Fruit fly (Drosophila melanogaster) whole organism, embryonic: ENCODE data around the gene CG12818.
A peak's percentile ranks its signal among the peaks of the same experiment; 100 is the strongest.

Experiments
- Aef1 ChIP-seq: fragments of 200-800 bp; sonication (Bioruptor generic); IDR thresholded peaks from 3 replicates; pipeline ENCODE4 v1.3.6; 2022; ENCODE audit warnings: missing biosample characterization, missing genetic modification characterization
- CG10321 ChIP-seq: fragments of 200-800 bp; sonication (Bioruptor generic); IDR thresholded peaks from 2 replicates; pipeline ENCODE4 v1.3.6; 2022; ENCODE audit warnings: missing biosample characterization, missing genetic modification characterization
- CG10366 ChIP-seq: fragments of 200-800 bp; sonication (Bioruptor generic); IDR thresholded peaks from 2 replicates; pipeline ENCODE4 v1.3.6; 2022; ENCODE audit warnings: missing biosample characterization, missing genetic modification characterization
- CG10565 ChIP-seq: fragments of 200-800 bp; sonication (Bioruptor generic); optimal IDR thresholded peaks from 3 replicates; lab custom pipeline; 2016; ENCODE audit warnings: missing biosample characterization, mild to moderate bottlenecking, missing genetic modification characterization
- CG11456 ChIP-seq: fragments of 200-800 bp; sonication (Bioruptor generic); IDR thresholded peaks from 3 replicates; pipeline ENCODE4 v1.3.6; 2022; ENCODE audit warnings: missing biosample characterization, missing genetic modification characterization
- CG11560 ChIP-seq: fragments of 200-800 bp; sonication (Bioruptor generic); IDR thresholded peaks from 3 replicates; pipeline ENCODE4 v1.3.6; 2022; ENCODE audit warnings: missing biosample characterization, missing genetic modification characterization
- CG13287 ChIP-seq: fragments of 200-800 bp; sonication (Bioruptor generic); IDR thresholded peaks from 2 replicates; pipeline ENCODE4 v1.3.6; 2022; ENCODE audit warnings: missing biosample characterization, missing genetic modification characterization; ENCODE audit not compliant: partially characterized antibody
- CG14860 ChIP-seq: fragments of 200-800 bp; sonication (Bioruptor generic); IDR thresholded peaks from 3 replicates; pipeline ENCODE4 v1.3.6; 2022; ENCODE audit warnings: missing biosample characterization, missing genetic modification characterization; ENCODE audit not compliant: partially characterized antibody
- CG17385 ChIP-seq: fragments of 200-800 bp; sonication (Bioruptor generic); optimal IDR thresholded peaks from 3 replicates; lab custom pipeline; 2018; ENCODE audit warnings: missing biosample characterization, mild to moderate bottlenecking, missing genetic modification characterization
- CG2116 ChIP-seq: fragments of 200-800 bp; sonication (Bioruptor generic); optimal IDR thresholded peaks from 3 replicates; lab custom pipeline; 2018; ENCODE audit warnings: missing biosample characterization, mild to moderate bottlenecking, missing genetic modification characterization
- CG33557 ChIP-seq: fragments of 200-800 bp; sonication (Bioruptor generic); optimal IDR thresholded peaks from 2 replicates; lab custom pipeline; 2019; ENCODE audit warnings: missing biosample characterization, mild to moderate bottlenecking, missing genetic modification characterization, moderate library complexity
- CG3407 ChIP-seq: fragments of 200-800 bp; sonication (Bioruptor generic); optimal IDR thresholded peaks from 2 replicates; lab custom pipeline; 2018; ENCODE audit warnings: missing biosample characterization, mild to moderate bottlenecking, missing genetic modification characterization
- CG34224 ChIP-seq: fragments of 200-800 bp; sonication (Bioruptor generic); IDR thresholded peaks from 3 replicates; pipeline ENCODE4 v1.3.6; 2022; ENCODE audit warnings: missing biosample characterization, missing genetic modification characterization; ENCODE audit not compliant: partially characterized antibody
- CG3847 ChIP-seq: fragments of 200-800 bp; sonication (Bioruptor generic); IDR thresholded peaks from 2 replicates; pipeline ENCODE4 v1.3.6; 2022; ENCODE audit warnings: missing biosample characterization, missing genetic modification characterization
- CG4360 ChIP-seq: fragments of 200-800 bp; sonication (Bioruptor generic); IDR thresholded peaks from 2 replicates; pipeline ENCODE4 v1.3.6; 2022; ENCODE audit warnings: missing biosample characterization, missing genetic modification characterization
- CG5180 ChIP-seq: fragments of 200-800 bp; sonication (Bioruptor generic); optimal IDR thresholded peaks from 3 replicates; lab custom pipeline; 2017; ENCODE audit warnings: missing biosample characterization, missing genetic modification characterization, mild to moderate bottlenecking, moderate library complexity, missing genetic modification reagents
- CG6791 ChIP-seq: fragments of 200-800 bp; sonication (Bioruptor generic); IDR thresholded peaks from 3 replicates; pipeline ENCODE4 v1.3.6; 2022; ENCODE audit warnings: missing biosample characterization, missing genetic modification characterization; ENCODE audit not compliant: partially characterized antibody
- CG7556 ChIP-seq: fragments of 200-800 bp; sonication (Bioruptor generic); optimal IDR thresholded peaks from 2 replicates; lab custom pipeline; 2017; ENCODE audit warnings: missing biosample characterization, mild to moderate bottlenecking, missing genetic modification characterization
- D ChIP-seq, 2 experiments: fragments of 200-800 bp in 1 of 2; fragments of >200 bp in 1 of 2; sonication (Bioruptor generic) in 1 of 2; optimal IDR thresholded peaks; 2 replicates in 1 of 2; 3 replicates in 1 of 2; lab custom pipeline; 2017; ENCODE audit warnings: mild to moderate bottlenecking in 1 of 2, missing biosample characterization in 1 of 2, missing genetic modification characterization in 1 of 2, missing genetic modification reagents in 1 of 2
- HLH3B ChIP-seq: fragments of 200-800 bp; sonication (Bioruptor generic); IDR thresholded peaks from 2 replicates; pipeline ENCODE4 v1.3.6; 2022; ENCODE audit warnings: missing biosample characterization, missing genetic modification characterization
- HmgD ChIP-seq: fragments of 200-800 bp; sonication (Bioruptor generic); optimal IDR thresholded peaks from 3 replicates; lab custom pipeline; 2016; ENCODE audit warnings: missing biosample characterization, missing genetic modification characterization
- MESR4 ChIP-seq: fragments of 200-800 bp; sonication (Bioruptor generic); optimal IDR thresholded peaks from 2 replicates; lab custom pipeline; 2018; ENCODE audit warnings: missing biosample characterization, mild to moderate bottlenecking, missing genetic modification characterization, moderate library complexity
- Max ChIP-seq: fragments of 200-800 bp; sonication (Bioruptor generic); optimal IDR thresholded peaks from 2 replicates; lab custom pipeline; 2016; ENCODE audit warnings: missing biosample characterization, mild to moderate bottlenecking, missing genetic modification characterization
- Myb ChIP-seq: fragments of 200-800 bp; sonication (Bioruptor generic); optimal IDR thresholded peaks from 2 replicates; lab custom pipeline; 2016; ENCODE audit warnings: missing biosample characterization, missing genetic modification characterization
- NFAT ChIP-seq: fragments of 200-800 bp; sonication (Bioruptor generic); IDR thresholded peaks from 2 replicates; pipeline ENCODE4 v1.3.6; 2022; ENCODE audit warnings: missing biosample characterization, missing genetic modification characterization
- Neu2 ChIP-seq: fragments of 200-800 bp; sonication (Bioruptor generic); optimal IDR thresholded peaks from 3 replicates; lab custom pipeline; 2016; ENCODE audit warnings: missing biosample characterization, missing genetic modification characterization, borderline replicate concordance
- Scr ChIP-seq: fragments of 200-800 bp; sonication (Bioruptor generic); IDR thresholded peaks from 2 replicates; pipeline ENCODE4 v1.3.6; 2022; ENCODE audit warnings: missing biosample characterization, missing genetic modification characterization; ENCODE audit not compliant: partially characterized antibody
- Xrp1 ChIP-seq: fragments of 200-800 bp; sonication (Bioruptor generic); IDR thresholded peaks from 2 replicates; pipeline ENCODE4 v1.3.6; 2022; ENCODE audit warnings: missing biosample characterization, missing genetic modification characterization
- az2 ChIP-seq: fragments of 200-800 bp; sonication (Bioruptor generic); optimal IDR thresholded peaks from 3 replicates; lab custom pipeline; 2016; ENCODE audit warnings: missing biosample characterization, missing genetic modification characterization
- bbx ChIP-seq: fragments of 200-800 bp; sonication (Bioruptor generic); IDR thresholded peaks from 2 replicates; pipeline ENCODE4 v1.3.6; 2022; ENCODE audit warnings: missing biosample characterization, missing genetic modification characterization; ENCODE audit not compliant: partially characterized antibody
- cato ChIP-seq: fragments of 200-800 bp; sonication (Bioruptor generic); optimal IDR thresholded peaks from 2 replicates; lab custom pipeline; 2016; ENCODE audit warnings: missing biosample characterization, missing genetic modification characterization, borderline replicate concordance
- chif ChIP-seq, 2 experiments: fragments of 200-800 bp; sonication (Bioruptor generic); optimal IDR thresholded peaks; 3 replicates each; lab custom pipeline; 2016; ENCODE audit warnings: missing biosample characterization in 2 of 2, missing genetic modification characterization in 2 of 2
- chn ChIP-seq: fragments of 200-800 bp; sonication (Bioruptor generic); optimal IDR thresholded peaks from 2 replicates; lab custom pipeline; 2016; ENCODE audit warnings: missing biosample characterization, missing genetic modification characterization
- crp ChIP-seq, 2 experiments: fragments of 200-800 bp; sonication (Bioruptor generic); optimal IDR thresholded peaks; 2 replicates in 1 of 2; 3 replicates in 1 of 2; lab custom pipeline; 2017; ENCODE audit warnings: missing biosample characterization in 2 of 2, missing genetic modification characterization in 2 of 2, mild to moderate bottlenecking in 1 of 2, moderate library complexity in 1 of 2
- fd3F ChIP-seq: fragments of 200-800 bp; sonication (Bioruptor generic); optimal IDR thresholded peaks from 2 replicates; lab custom pipeline; 2018; ENCODE audit warnings: missing biosample characterization, mild to moderate bottlenecking, missing genetic modification characterization, moderate library complexity
- gro ChIP-seq: fragments of 200-800 bp; sonication (Bioruptor generic); optimal IDR thresholded peaks from 2 replicates; lab custom pipeline; 2016; ENCODE audit warnings: missing biosample characterization, missing genetic modification characterization
- jumu ChIP-seq: fragments of 200-800 bp; sonication (Bioruptor generic); optimal IDR thresholded peaks from 3 replicates; lab custom pipeline; 2016; ENCODE audit warnings: missing biosample characterization, missing genetic modification characterization
- kni ChIP-seq: fragments of 200-800 bp; sonication (Bioruptor generic); optimal IDR thresholded peaks from 3 replicates; lab custom pipeline; 2017; ENCODE audit warnings: mild to moderate bottlenecking, missing biosample characterization, missing genetic modification reagents, missing genetic modification characterization
- lmd ChIP-seq: fragments of 200-800 bp; sonication (Bioruptor generic); IDR thresholded peaks from 2 replicates; pipeline ENCODE4 v1.3.6; 2022; ENCODE audit warnings: missing biosample characterization, missing genetic modification characterization
- pan ChIP-seq, 4 experiments: fragments of >200 bp in 3 of 4; fragments of 200-800 bp in 1 of 4; sonication (Bioruptor generic) in 1 of 4; optimal IDR thresholded peaks in 3 of 4; IDR thresholded peaks in 1 of 4; 2 replicates each; pipeline versions ENCODE4 v1.3.6 to Lab custom; 2017 to 2022; ENCODE audit warnings: missing biosample characterization in 2 of 4, missing genetic modification characterization in 2 of 4, mixed read lengths in 1 of 4
- rib ChIP-seq: fragments of 200-800 bp; sonication (Bioruptor generic); IDR thresholded peaks from 2 replicates; pipeline ENCODE4 v1.3.6; 2022; ENCODE audit warnings: missing biosample characterization, missing genetic modification characterization
- run ChIP-seq: fragments of 200-800 bp; sonication (Bioruptor generic); optimal IDR thresholded peaks from 3 replicates; lab custom pipeline; 2018; ENCODE audit warnings: missing biosample characterization, mild to moderate bottlenecking, missing genetic modification characterization
- slbo ChIP-seq: fragments of 200-800 bp; sonication (Bioruptor generic); IDR thresholded peaks from 2 replicates; pipeline ENCODE4 v1.3.6; 2022; ENCODE audit warnings: missing biosample characterization, missing genetic modification characterization
- sug ChIP-seq: fragments of 200-800 bp; optimal IDR thresholded peaks from 2 replicates; lab custom pipeline; 2019; ENCODE audit warnings: missing biosample characterization, mild to moderate bottlenecking, missing genetic modification characterization, moderate library complexity
- trh ChIP-seq: fragments of 200-800 bp; sonication (Bioruptor generic); optimal IDR thresholded peaks from 2 replicates; lab custom pipeline; 2016; ENCODE audit warnings: missing biosample characterization, missing genetic modification characterization
- unc-4 ChIP-seq: fragments of 200-800 bp; sonication (Bioruptor generic); IDR thresholded peaks from 2 replicates; pipeline ENCODE4 v1.3.6; 2022; ENCODE audit warnings: missing biosample characterization, missing genetic modification characterization; ENCODE audit not compliant: partially characterized antibody
- yki ChIP-seq: fragments of >200 bp; optimal IDR thresholded peaks from 3 replicates; lab custom pipeline; 2018

CG12818 gene

DNA sequence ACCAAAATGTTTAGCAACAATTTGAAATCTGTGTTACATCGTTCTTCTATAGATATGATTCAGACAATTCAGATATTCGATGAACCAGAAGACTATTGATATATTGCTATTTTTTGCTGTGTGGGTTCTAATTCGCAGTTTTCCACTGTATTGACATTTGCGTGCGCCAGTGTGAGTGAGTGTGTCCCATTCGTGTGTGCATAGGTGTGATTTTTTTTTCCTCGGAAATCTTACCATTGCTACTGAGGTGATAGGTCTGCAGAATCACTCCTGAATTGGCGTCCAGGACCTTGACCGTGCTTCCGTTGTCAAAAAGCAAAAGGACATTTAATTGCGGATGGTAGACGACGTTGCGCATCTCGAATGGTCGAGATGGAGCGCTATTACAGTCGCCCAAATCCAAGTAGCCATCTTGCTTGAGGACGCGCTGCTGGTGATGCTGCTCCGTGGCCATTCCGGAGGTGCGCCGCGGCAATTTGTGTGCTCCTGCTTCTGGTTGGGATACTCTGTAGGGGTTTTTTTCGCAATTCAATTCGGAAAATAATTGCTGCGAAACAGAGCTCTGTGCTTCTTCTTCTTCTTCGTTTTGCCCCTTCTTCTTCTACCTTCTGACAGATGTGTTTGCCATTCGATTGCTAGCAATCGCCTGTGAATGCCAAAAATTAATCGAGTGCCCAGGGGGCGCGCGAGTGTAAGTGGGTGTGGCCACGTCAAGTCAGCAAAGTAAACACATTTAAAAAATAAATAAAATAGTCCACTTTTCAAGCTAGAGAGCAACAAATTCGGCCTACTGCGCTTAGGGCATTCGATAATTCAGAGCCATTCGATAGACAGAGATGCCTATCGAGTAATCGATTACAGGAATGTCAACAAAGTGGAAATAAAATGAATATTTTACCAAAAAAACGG lies at the start of gene CG12818, which contains the start of gene Bruce (continued):
- TF ChIP-seq CG7556 = no peak
- no peak for TF ChIP-seq CG11456
- TF ChIP-seq fd3F (GFP tag; lab: Kevin White, UChicago) = no peak
- no peak for TF ChIP-seq CG10366
- peak; percentile 59 for TF ChIP-seq unc-4 (GFP tag; lab: Robert Waterston, UW)
- no peak for TF ChIP-seq CG3407 (GFP tag; lab: Kevin White, UChicago)
- TF ChIP-seq rib (GFP tag; lab: Robert Waterston, UW) = 0 out of 2 replicates have a peak, but pooled peaks have one; percentile 11
- no peak for TF ChIP-seq CG10565 (GFP tag; lab: Kevin White, UChicago)
- peak; percentile 90 for TF ChIP-seq CG14860
- no peak for TF ChIP-seq Max (GFP tag; lab: Kevin White, UChicago)
- peak; percentile 83 for TF ChIP-seq MESR4 (GFP tag; lab: Kevin White, UChicago)
- peak; percentile 74 for TF ChIP-seq Myb (GFP tag; lab: Kevin White, UChicago)
- TF ChIP-seq slbo = no peak
- peak; percentile 100 for TF ChIP-seq CG17385 (GFP tag; lab: Kevin White, UChicago)
- peak; percentile 82 for TF ChIP-seq CG13287
- TF ChIP-seq CG10321 = no peak
- peak; percentile 43 for TF ChIP-seq Neu2 (GFP tag; lab: Kevin White, UChicago)
- peak; percentile 100 for TF ChIP-seq CG11560 (tag; lab: Robert Waterston, UW)
- peak in 1 of 2 experiments; percentile 68 for TF ChIP-seq crp (GFP tag; optimal IDR thresholded peaks at IDR 0.05; lab: Kevin White, UChicago)
- no peak for TF ChIP-seq kni
- no peak for TF ChIP-seq trh (GFP tag; lab: Kevin White, UChicago)
- no peak for TF ChIP-seq Xrp1 (GFP tag; lab: Robert Waterston, UW)
- TF ChIP-seq yki (lab: Kevin White, UChicago) = no peak
- TF ChIP-seq HmgD (GFP tag; lab: Kevin White, UChicago) = peak; percentile 48
- TF ChIP-seq gro (GFP tag; lab: Kevin White, UChicago) = no peak
- TF ChIP-seq NFAT (GFP tag; lab: Robert Waterston, UW) = no peak
- TF ChIP-seq sug = no peak
- no peak for TF ChIP-seq chn (GFP tag; lab: Kevin White, UChicago)
- no peak for TF ChIP-seq cato (GFP tag; lab: Kevin White, UChicago)
- TF ChIP-seq CG34224 (GFP tag; lab: Robert Waterston, UW) = peak; percentile 68
- peak; percentile 4 for TF ChIP-seq jumu
- peak; percentile 26 for TF ChIP-seq D (optimal IDR thresholded peaks at IDR 0.05; lab: Kevin White, UChicago)
- no peak for TF ChIP-seq D (GFP tag; optimal IDR thresholded peaks at IDR 0.05; lab: Kevin White, UChicago)
- TF ChIP-seq lmd (GFP tag; lab: Robert Waterston, UW) = no peak
- TF ChIP-seq chif (GFP tag; optimal IDR thresholded peaks at IDR 0.05; lab: Kevin White, UChicago) = no peak
- peak; percentile 74 for TF ChIP-seq bbx (GFP tag; lab: Robert Waterston, UW)
- peak; percentile 86 for TF ChIP-seq CG2116 (GFP tag; lab: Kevin White, UChicago)
- peak; percentile 75 for TF ChIP-seq Scr (GFP tag; lab: Robert Waterston, UW)
- no peak for TF ChIP-seq CG33557 (GFP tag; lab: Kevin White, UChicago)
- no peak for TF ChIP-seq HLH3B
- TF ChIP-seq CG5180 (GFP tag; lab: Kevin White, UChicago) = no peak
- TF ChIP-seq CG3847 = no peak
- peak; percentile 76 for TF ChIP-seq CG6791 (GFP tag; lab: Robert Waterston, UW)
- no peak for TF ChIP-seq run (tag; lab: Kevin White, UChicago)
- no peak for TF ChIP-seq CG4360 (GFP tag; lab: Robert Waterston, UW)
- no peak for TF ChIP-seq az2
- TF ChIP-seq Aef1 (GFP tag; lab: Robert Waterston, UW) = no peak
- no peak for TF ChIP-seq pan (optimal IDR thresholded peaks at IDR 0.05; lab: Kevin White, UChicago)
- peak in 1 of 2 experiments; percentile 5 for TF ChIP-seq pan (GFP tag; optimal IDR thresholded peaks at IDR 0.05 in 1 of 2, IDR thresholded peaks at IDR 0.05 in 1 of 2)
